Worm (Caenorhabditis elegans): ENCODE results near the gene elt-2.

The elt-2 gene

ce11 chrX:10485300-10485755 lies 4.3 kb downstream of the elt-2 start, which contains the start of gene C33D3.3:
Gene C33D3.3, plus strand, starts transcription at chrX:10485350.
- TF ChIP-seq lin-39 (tag; optimal IDR thresholded peaks at IDR 0.05) (no peak), lin-38 (GFP tag; IDR thresholded peaks at IDR 0.05) (no peak), dmd-8 (GFP tag; IDR thresholded peaks at IDR 0.05) (no peak), dmd-6 (GFP tag; IDR thresholded peaks at IDR 0.05) (no peak), dpl-1 (GFP tag; optimal IDR thresholded peaks at IDR 0.05) (no peak), lsy-2 (tag; optimal IDR thresholded peaks at IDR 0.05) (no peak), nhr-237 (tag; optimal IDR thresholded peaks at IDR 0.05) (no peak), nhr-41 (GFP tag; IDR thresholded peaks at IDR 0.05) (no peak), aha-1 (tag) (peak; percentile 95), snpc-1.2 (GFP tag; IDR thresholded peaks at IDR 0.05) (no peak), ctbp-1 (GFP tag; IDR thresholded peaks at IDR 0.05) (no peak), unc-62 (GFP tag; optimal IDR thresholded peaks at IDR 0.05 in 1 of 2) (peak in 1 of 2 experiments; percentile 63), unc-62 (tag; optimal IDR thresholded peaks at IDR 0.05) (no peak), madf-9 (GFP tag; conservative IDR thresholded peaks at IDR 0.05) (no peak), lir-3 (tag; optimal IDR thresholded peaks at IDR 0.05) (no peak)

ce11 chrX:10488763-10489162 lies 7.7 kb downstream of the elt-2 start, which contains the start of gene C33D3.4:
Gene C33D3.4, plus strand, starts transcription at chrX:10489063.
- TF ChIP-seq R02D3.7 (tag; optimal IDR thresholded peaks at IDR 0.05) = no peak
- no peak for TF ChIP-seq nhr-41 (GFP tag; IDR thresholded peaks at IDR 0.05)
- TF ChIP-seq lin-38 (GFP tag; IDR thresholded peaks at IDR 0.05) = no peak
- TF ChIP-seq pqm-1 (tag; optimal IDR thresholded peaks at IDR 0.05) = no peak
- no peak for TF ChIP-seq dve-1 (tag; optimal IDR thresholded peaks at IDR 0.05; ENCODE audit: insufficient read depth)
- TF ChIP-seq pha-4 (GFP tag; IDR thresholded peaks at IDR 0.05) = no peak
- no peak for TF ChIP-seq pha-4 (tag; optimal IDR thresholded peaks at IDR 0.05)
- TF ChIP-seq hlh-11 (tag; optimal IDR thresholded peaks at IDR 0.05) = no peak
- no peak for TF ChIP-seq zfp-2 (tag; optimal IDR thresholded peaks at IDR 0.05)
- no peak for TF ChIP-seq ZK337.2 (GFP tag; IDR thresholded peaks at IDR 0.05)
- no peak for TF ChIP-seq F37D6.2 (tag; optimal IDR thresholded peaks at IDR 0.05)
- TF ChIP-seq ceh-62 (tag; optimal IDR thresholded peaks at IDR 0.05) = no peak
- TF ChIP-seq ZK546.5 (tag; optimal IDR thresholded peaks at IDR 0.05) = no peak
- no peak for TF ChIP-seq sdz-12 (GFP tag; optimal IDR thresholded peaks at IDR 0.05)
- no peak for TF ChIP-seq duxl-1 (tag; optimal IDR thresholded peaks at IDR 0.05; ENCODE audit: poor library complexity)

- TF ChIP-seq daf-19 (GFP tag; conservative IDR thresholded peaks at IDR 0.05) (no peak), lir-3 (tag; optimal IDR thresholded peaks at IDR 0.05) (no peak), nhr-48 (tag; optimal IDR thresholded peaks at IDR 0.05) (no peak), mes-2 (tag; optimal IDR thresholded peaks at IDR 0.05; ENCODE audit: poor library complexity, severe bottlenecking) (no peak), dmd-9 (GFP tag; IDR thresholded peaks at IDR 0.05) (no peak), arid-1 (GFP tag; conservative IDR thresholded peaks at IDR 0.05) (no peak), nhr-28 (tag; optimal IDR thresholded peaks at IDR 0.05) (no peak), mdt-29 (GFP tag; IDR thresholded peaks at IDR 0.05) (no peak), ceh-28 (tag; optimal IDR thresholded peaks at IDR 0.05) (no peak)
Measured at ce11 chrX:10491044-10491443, 10.0 kb downstream of the elt-2 start, which contains the start of gene C33D3.5. Gene C33D3.5, plus strand, starts transcription at chrX:10491344.

DNA sequence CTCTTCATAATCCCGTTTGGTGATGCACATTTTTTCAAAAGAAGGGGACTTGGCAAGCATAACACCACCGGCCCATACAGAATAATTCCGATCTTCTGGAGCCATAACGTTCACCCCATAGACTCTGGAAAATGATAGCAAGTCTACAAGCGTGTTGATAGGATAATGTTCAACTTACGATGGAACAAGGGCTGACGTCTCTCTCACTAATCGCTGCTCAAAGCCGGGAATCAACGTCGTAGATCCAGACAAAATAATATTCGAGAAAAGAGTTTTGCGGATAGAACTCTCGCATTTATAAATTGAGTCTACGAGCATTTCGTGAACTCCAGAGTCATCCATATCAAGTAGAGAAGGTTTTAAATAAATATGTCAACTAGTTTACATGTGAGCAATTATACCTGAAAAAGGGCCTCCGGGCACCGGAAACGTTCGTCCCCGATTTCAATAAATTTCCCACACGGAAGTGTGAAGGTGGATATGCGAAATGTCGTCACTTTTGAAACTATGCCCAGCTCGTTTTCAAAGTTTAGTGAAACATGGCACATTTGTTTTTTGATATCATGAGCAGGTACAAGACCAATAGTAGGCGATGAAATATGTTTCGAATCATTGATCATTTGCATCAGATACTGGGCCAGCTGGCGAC lies 11.0 kb downstream of the elt-2 start:
- TF ChIP-seq aha-1 (tag) (peak; percentile 78), nhr-6 (tag; optimal IDR thresholded peaks at IDR 0.05) (no peak), fos-1 (tag; optimal IDR thresholded peaks at IDR 0.05) (no peak), unc-62 (GFP tag; optimal IDR thresholded peaks at IDR 0.05 in 1 of 2) (peak in 1 of 2 experiments; percentile 96), unc-62 (tag; optimal IDR thresholded peaks at IDR 0.05) (no peak)

All from whole organism, L4 larva.